Worm (Caenorhabditis elegans) whole organism, L4 larva: ENCODE results near the gene ndg-4.

Experiments used
- D1046.2 ChIP-seq: fragments of 200-800 bp; sonication (Bioruptor generic); IDR thresholded peaks from 2 replicates; pipeline ENCODE4 v1.3.6; 2022; ENCODE audit warnings: missing genetic modification characterization, missing compliant biosample characterization
- Y48G9A.11 ChIP-seq: fragments of 200-800 bp; sonication (Bioruptor generic); IDR thresholded peaks from 2 replicates; pipeline ENCODE4 v1.3.6; 2022; ENCODE audit warnings: missing genetic modification reagents, missing genetic modification characterization, missing compliant biosample characterization
- Y75B8A.6 ChIP-seq: fragments of 200-800 bp; sonication (Bioruptor generic); IDR thresholded peaks from 2 replicates; pipeline ENCODE4 v1.3.6; 2022; ENCODE audit warnings: missing genetic modification reagents, missing genetic modification characterization, missing compliant biosample characterization
- aha-1 ChIP-seq: fragments of 150-350 bp; peaks from one replicate; lab custom pipeline; 2014; ENCODE audit warnings: missing biosample characterization, missing genetic modification characterization
- ama-1 ChIP-seq: fragments of 150-350 bp; optimal IDR thresholded peaks from 2 replicates; lab custom pipeline; 2014; ENCODE audit warnings: inconsistent platforms, mixed read lengths
- arid-1 ChIP-seq: fragments of 200-800 bp; sonication (Bioruptor generic); conservative IDR thresholded peaks from 2 replicates; pipeline ENCODE4 v1.3.6; 2022; ENCODE audit warnings: missing genetic modification reagents, missing genetic modification characterization, missing compliant biosample characterization
- attf-4 ChIP-seq: sonication (generic microtip); optimal IDR thresholded peaks from 3 replicates; lab custom pipeline; 2017; ENCODE audit warnings: missing biosample characterization, missing genetic modification characterization
- ceh-44 ChIP-seq: fragments of 200-800 bp; sonication (Bioruptor generic); IDR thresholded peaks from 2 replicates; pipeline ENCODE4 v1.3.6; 2022; ENCODE audit warnings: missing genetic modification reagents, missing genetic modification characterization, missing compliant biosample characterization
- ces-1 ChIP-seq: fragments of 150-350 bp; sonication (generic microtip); optimal IDR thresholded peaks from 4 replicates; lab custom pipeline; 2014; ENCODE audit warnings: missing biosample characterization, missing genetic modification reagents, missing genetic modification characterization
- cey-2 ChIP-seq: sonication (generic microtip); optimal IDR thresholded peaks from 3 replicates; lab custom pipeline; 2017; ENCODE audit warnings: missing genetic modification characterization, mild to moderate bottlenecking, missing compliant biosample characterization, antibody characterized with exemption, borderline replicate concordance; ENCODE audit not compliant: insufficient read depth
- dmd-6 ChIP-seq: fragments of 200-800 bp; sonication (Bioruptor generic); IDR thresholded peaks from 2 replicates; pipeline ENCODE4 v1.3.6; 2022; ENCODE audit warnings: missing genetic modification reagents, missing genetic modification characterization, missing compliant biosample characterization
- dmd-8 ChIP-seq: fragments of 200-800 bp; sonication (Bioruptor generic); IDR thresholded peaks from 2 replicates; pipeline ENCODE4 v1.3.6; 2022; ENCODE audit warnings: missing genetic modification characterization, missing compliant biosample characterization
- dmd-9 ChIP-seq: fragments of 200-800 bp; sonication (Bioruptor generic); IDR thresholded peaks from 2 replicates; pipeline ENCODE4 v1.3.6; 2022; ENCODE audit warnings: missing genetic modification reagents, missing genetic modification characterization, missing compliant biosample characterization
- egl-43 ChIP-seq: fragments of 200-800 bp; sonication (Bioruptor generic); IDR thresholded peaks from 2 replicates; pipeline ENCODE4 v1.3.6; 2022; ENCODE audit warnings: missing genetic modification reagents, missing genetic modification characterization, missing compliant biosample characterization
- fkh-10 ChIP-seq: fragments of 150-350 bp; optimal IDR thresholded peaks from 2 replicates; lab custom pipeline; 2014; ENCODE audit warnings: missing biosample characterization, missing genetic modification reagents, missing genetic modification characterization
- fos-1 ChIP-seq: fragments of 150-350 bp; optimal IDR thresholded peaks from 2 replicates; lab custom pipeline; 2014; ENCODE audit warnings: missing biosample characterization, missing genetic modification characterization
- jun-1 ChIP-seq: fragments of 150-350 bp; optimal IDR thresholded peaks from 2 replicates; lab custom pipeline; 2014; ENCODE audit warnings: missing biosample characterization, missing genetic modification reagents, missing genetic modification characterization
- lin-1 ChIP-seq: fragments of 200-800 bp; sonication (Bioruptor generic); IDR thresholded peaks from 2 replicates; pipeline ENCODE4 v1.3.6; 2022; ENCODE audit warnings: missing genetic modification reagents, missing genetic modification characterization, missing compliant biosample characterization
- lin-15B ChIP-seq: fragments of 150-350 bp; sonication (generic microtip); optimal IDR thresholded peaks from 3 replicates; lab custom pipeline; 2014; ENCODE audit warnings: missing biosample characterization, missing genetic modification characterization
- lsy-2 ChIP-seq, 2 experiments: fragments of 150-350 bp in 1 of 2; sonication (generic microtip) in 1 of 2; optimal IDR thresholded peaks; 2 replicates each; lab custom pipeline; 2014 to 2017; ENCODE audit warnings: missing biosample characterization in 2 of 2, missing genetic modification characterization in 2 of 2
- madf-5 ChIP-seq, 2 experiments: fragments of 200-800 bp; sonication (Bioruptor generic); IDR thresholded peaks; 2 replicates each; pipeline ENCODE4 v1.3.6; 2022; ENCODE audit warnings: missing compliant biosample characterization in 2 of 2, missing genetic modification characterization in 2 of 2
- madf-9 ChIP-seq: fragments of 200-800 bp; sonication (Bioruptor generic); conservative IDR thresholded peaks from 2 replicates; pipeline ENCODE4 v1.3.6; 2022; ENCODE audit warnings: missing genetic modification reagents, missing genetic modification characterization, missing compliant biosample characterization
- mes-2 ChIP-seq: sonication (generic microtip); optimal IDR thresholded peaks from 2 replicates; lab custom pipeline; 2016; ENCODE audit warnings: missing genotype, mild to moderate bottlenecking, missing genetic modification characterization, missing compliant biosample characterization; ENCODE audit not compliant: poor library complexity, severe bottlenecking
- nhr-11 ChIP-seq: fragments of 150-350 bp; optimal IDR thresholded peaks from 2 replicates; lab custom pipeline; 2014; ENCODE audit warnings: missing biosample characterization, missing genetic modification characterization
- nhr-25 ChIP-seq: sonication (generic microtip); optimal IDR thresholded peaks from 2 replicates; lab custom pipeline; 2017; ENCODE audit warnings: missing genetic modification characterization, mild to moderate bottlenecking, missing compliant biosample characterization, antibody characterized with exemption, moderate library complexity, borderline replicate concordance; ENCODE audit not compliant: insufficient read depth
- nhr-42 ChIP-seq: fragments of 200-800 bp; sonication (Bioruptor generic); IDR thresholded peaks from 2 replicates; pipeline ENCODE4 v1.3.6; 2022; ENCODE audit warnings: missing genetic modification characterization, missing compliant biosample characterization
- nhr-6 ChIP-seq: fragments of 150-350 bp; optimal IDR thresholded peaks from 2 replicates; lab custom pipeline; 2014; ENCODE audit warnings: missing biosample characterization, missing genetic modification characterization
- nhr-77 ChIP-seq: fragments of 150-350 bp; optimal IDR thresholded peaks from 2 replicates; lab custom pipeline; 2014; ENCODE audit warnings: missing biosample characterization, missing genetic modification characterization
- pha-4 ChIP-seq, 2 experiments: fragments of 150-350 bp in 1 of 2; fragments of 200-800 bp in 1 of 2; sonication (Bioruptor generic) in 1 of 2; IDR thresholded peaks in 1 of 2; optimal IDR thresholded peaks in 1 of 2; 2 replicates each; pipeline versions ENCODE4 v1.3.6 to Lab custom; 2014 to 2022; ENCODE audit warnings: missing genetic modification characterization in 2 of 2, missing genetic modification reagents in 2 of 2, missing biosample characterization in 1 of 2, missing compliant biosample characterization in 1 of 2
- pqm-1 ChIP-seq: sonication (generic microtip); optimal IDR thresholded peaks from 2 replicates; lab custom pipeline; 2017; ENCODE audit warnings: missing biosample characterization, missing genetic modification characterization
- rbr-2 ChIP-seq: sonication (generic microtip); optimal IDR thresholded peaks from 2 replicates; lab custom pipeline; 2016; ENCODE audit warnings: missing genotype, missing genetic modification characterization, missing compliant biosample characterization
- snpc-4 ChIP-seq: fragments of 150-350 bp; optimal IDR thresholded peaks from 2 replicates; lab custom pipeline; 2014; ENCODE audit warnings: missing biosample characterization, missing genetic modification characterization
- spr-3 ChIP-seq: fragments of 200-800 bp; sonication (Bioruptor generic); optimal IDR thresholded peaks from 2 replicates; lab custom pipeline; 2018; ENCODE audit warnings: mild to moderate bottlenecking, missing genetic modification characterization, missing compliant biosample characterization
- unc-130 ChIP-seq: sonication (generic microtip); optimal IDR thresholded peaks from 2 replicates; lab custom pipeline; 2016; ENCODE audit warnings: missing genetic modification reagents, missing genetic modification characterization, missing compliant biosample characterization
- unc-62 ChIP-seq, 3 experiments: fragments of 150-350 bp in 1 of 3; sonication (generic microtip); optimal IDR thresholded peaks in 2 of 3; peaks in 1 of 3; 1 replicate in 1 of 3; 2 replicates in 2 of 3; lab custom pipeline; 2014 to 2017; ENCODE audit warnings: missing biosample characterization in 3 of 3, missing genetic modification characterization in 3 of 3, missing genetic modification reagents in 3 of 3, missing genotype in 1 of 3
- zag-1 ChIP-seq: fragments of 150-350 bp; optimal IDR thresholded peaks from 2 replicates; lab custom pipeline; 2014; ENCODE audit warnings: missing biosample characterization, missing genetic modification characterization

The ndg-4 gene

DNA sequence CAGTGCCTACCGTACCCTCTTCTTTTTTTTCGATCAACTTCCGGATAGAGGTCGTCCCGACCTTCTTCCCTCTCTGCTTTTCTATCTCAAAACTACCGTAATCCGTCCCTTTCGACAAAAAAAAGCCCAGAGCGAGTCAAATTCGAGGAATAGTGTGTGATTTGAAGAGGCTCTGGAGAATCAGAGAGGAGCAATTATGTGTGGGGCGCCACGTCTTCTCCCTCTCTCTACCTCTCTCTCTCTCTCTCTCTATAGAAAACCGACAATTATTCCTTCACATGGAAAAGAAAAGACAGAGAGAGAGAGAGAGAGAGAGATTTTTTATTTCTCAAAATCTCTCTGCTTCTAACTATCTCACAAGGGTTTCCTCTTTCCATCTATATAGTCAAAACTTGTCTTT, 10.6 kb downstream of the ndg-4 start:
- TF ChIP-seq pqm-1: no peak
- TF ChIP-seq lsy-2 (tag; optimal IDR thresholded peaks at IDR 0.05; lab: Kevin White, UChicago): peak in 1 of 2 experiments; percentile 57
- peak; percentile 24 for TF ChIP-seq rbr-2 (tag; lab: Kevin White, UChicago)
- peak; percentile 16 for TF ChIP-seq aha-1 (tag; lab: Kevin White, UChicago)
- TF ChIP-seq ceh-44 (GFP tag; lab: Robert Waterston, UW): no peak
- no peak for TF ChIP-seq attf-4 (tag; lab: Kevin White, UChicago)

DNA sequence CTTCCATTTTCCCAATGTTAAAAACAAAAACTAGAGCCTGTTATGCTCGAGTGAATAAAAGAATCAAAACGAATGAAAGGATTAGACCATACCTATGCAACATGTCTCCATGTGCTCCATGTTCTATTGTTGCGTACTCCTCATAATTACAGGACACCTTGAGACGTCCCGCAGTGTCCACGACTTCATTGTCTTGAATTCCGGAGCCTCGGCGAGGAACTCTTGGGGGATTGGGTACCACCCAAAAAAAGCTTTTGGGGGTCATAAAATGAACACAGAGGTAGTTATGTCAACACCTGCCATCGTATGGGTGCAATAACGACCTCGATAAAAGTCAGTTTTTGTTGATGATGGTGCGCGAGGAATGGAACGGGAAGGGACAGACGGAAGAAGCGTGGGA, 12.3 kb downstream of the ndg-4 start:
- TF ChIP-seq nhr-25 (tag; lab: Kevin White, UChicago) (no peak), unc-62 (GFP tag; optimal IDR thresholded peaks at IDR 0.05 in 1 of 2; lab: Kevin White, UChicago) (peak in 1 of 2 experiments; percentile 13), unc-62 (tag; optimal IDR thresholded peaks at IDR 0.05; lab: Kevin White, UChicago) (no peak), madf-5 (GFP tag; IDR thresholded peaks at IDR 0.05; lab: Robert Waterston, UW) (no peak), snpc-4 (tag; lab: Kevin White, UChicago) (no peak), cey-2 (no peak)

DNA sequence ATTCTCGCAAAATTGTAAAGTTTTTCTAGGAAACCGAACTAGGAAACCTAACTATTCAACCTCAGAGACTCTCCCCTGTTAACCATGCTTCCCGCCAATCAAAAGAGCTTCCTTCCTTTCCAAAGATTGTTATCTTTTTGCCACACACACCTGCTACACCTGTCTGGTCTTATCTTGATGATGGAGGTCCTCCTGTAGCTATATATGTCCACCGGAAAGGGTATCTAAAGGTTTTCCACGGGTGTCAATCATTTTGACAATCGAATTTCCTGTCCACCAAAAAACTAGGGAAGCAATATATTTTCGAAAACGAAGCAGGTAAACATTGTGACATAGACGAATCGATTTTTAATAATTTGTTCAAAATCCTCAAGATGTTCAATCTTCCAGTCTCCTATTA, 13.4 kb downstream of the ndg-4 start:
- TF ChIP-seq unc-62 (GFP tag; optimal IDR thresholded peaks at IDR 0.05 in 1 of 2; lab: Kevin White, UChicago) (peak in 1 of 2 experiments; percentile 42), unc-62 (tag; optimal IDR thresholded peaks at IDR 0.05; lab: Kevin White, UChicago) (no peak), spr-3 (no peak), unc-130 (GFP tag; lab: Kevin White, UChicago) (no peak), dmd-8 (GFP tag; lab: Robert Waterston, UW) (no peak), nhr-6 (no peak)

ce11 chrIII:4453301-4453700, 13.9 kb downstream of the ndg-4 start:
- TF ChIP-seq nhr-42: no peak
- TF ChIP-seq nhr-25 (tag; lab: Kevin White, UChicago): no peak
- TF ChIP-seq madf-5 (GFP tag; IDR thresholded peaks at IDR 0.05; lab: Robert Waterston, UW): 0 out of 4 replicates have a peak, but pooled peaks of 1 of the 2 experiments have one; percentile 47
- TF ChIP-seq fkh-10 (GFP tag; lab: Kevin White, UChicago): no peak
- TF ChIP-seq arid-1 (GFP tag; lab: Robert Waterston, UW): no peak
- no peak for TF ChIP-seq dmd-9 (GFP tag; lab: Robert Waterston, UW)

- TF ChIP-seq madf-9 (GFP tag; lab: Robert Waterston, UW) (no peak), Y48G9A.11 (no peak), aha-1 (tag; lab: Kevin White, UChicago) (peak; percentile 61), zag-1 (no peak), attf-4 (tag; lab: Kevin White, UChicago) (no peak), mes-2 (tag; lab: Kevin White, UChicago) (no peak)
Observed at ce11 chrIII:4452749-4453148, 14.4 kb downstream of the ndg-4 start.

ce11 chrIII:4450773-4451423, 16.3 kb downstream of the ndg-4 start:
- TF ChIP-seq nhr-77 (tag; lab: Kevin White, UChicago) (no peak), D1046.2 (0 out of 2 replicates have a peak, but pooled peaks have one; percentile 18)

ce11 chrIII:4449893-4450579, 17.1 kb downstream of the ndg-4 start, which contains the start of gene ceh-43:
ceh-43 (minus strand) TSS chrIII:4449943.
- TF ChIP-seq nhr-11 (tag; lab: Kevin White, UChicago) (no peak), dmd-6 (peak; percentile 44; the same call in 1 of the 2 replicates), egl-43 (GFP tag; lab: Robert Waterston, UW) (peak; percentile 74; the same call in 1 of the 2 replicates), jun-1 (tag; lab: Kevin White, UChicago) (no peak), Y75B8A.6 (GFP tag; lab: Robert Waterston, UW) (peak; percentile 72; the same call in 1 of the 2 replicates), arid-1 (GFP tag; lab: Robert Waterston, UW) (0 out of 2 replicates have a peak, but pooled peaks have one; percentile 60), madf-9 (GFP tag; lab: Robert Waterston, UW) (no peak), lin-1 (GFP tag; lab: Robert Waterston, UW) (no peak), madf-5 (GFP tag; IDR thresholded peaks at IDR 0.05; lab: Robert Waterston, UW) (0 out of 4 replicates have a peak, but pooled peaks of 1 of the 2 experiments have one; percentile 38), ama-1 (lab: Kevin White, UChicago) (no peak), lin-15B (no peak), fos-1 (no peak), ces-1 (GFP tag; lab: Kevin White, UChicago) (no peak), pha-4 (GFP tag; IDR thresholded peaks at IDR 0.05; lab: Robert Waterston, UW) (peak; percentile 62; the same call in 1 of the 2 replicates), pha-4 (tag; optimal IDR thresholded peaks at IDR 0.05; lab: Kevin White, UChicago) (no peak)
